Fruit fly (Drosophila melanogaster) whole organism, prepupa: ENCODE measurements around the gene CG10713.
A peak's percentile ranks its signal among the peaks of the same experiment; 100 is the strongest.

Source experiments
- Blimp-1 ChIP-seq: fragments of 200-800 bp; sonication (Bioruptor generic); optimal IDR thresholded peaks from 3 replicates; lab custom pipeline; 2017; ENCODE audit warnings: missing biosample characterization, missing genetic modification characterization, mild to moderate bottlenecking, moderate library complexity, missing genetic modification reagents
- CG15336 ChIP-seq: fragments of 200-800 bp; sonication (Bioruptor generic); IDR thresholded peaks from 2 replicates; pipeline ENCODE4 v1.3.6; 2022; ENCODE audit warnings: missing biosample characterization, missing genetic modification characterization
- CG1621 ChIP-seq: fragments of 200-800 bp; sonication (Bioruptor generic); optimal IDR thresholded peaks from 3 replicates; lab custom pipeline; 2018; ENCODE audit warnings: missing biosample characterization, mild to moderate bottlenecking, missing genetic modification characterization
- Eip93F ChIP-seq: fragments of 200-800 bp; sonication (Bioruptor generic); optimal IDR thresholded peaks from 2 replicates; lab custom pipeline; 2016; ENCODE audit warnings: missing biosample characterization, mild to moderate bottlenecking, missing genetic modification characterization
- Ets21C ChIP-seq: fragments of 200-800 bp; sonication (Bioruptor generic); optimal IDR thresholded peaks from 3 replicates; lab custom pipeline; 2016; ENCODE audit warnings: missing biosample characterization, missing genetic modification characterization
- Hr38 ChIP-seq: sonication (Bioruptor generic); optimal IDR thresholded peaks from 2 replicates; lab custom pipeline; 2016; ENCODE audit warnings: missing biosample characterization, missing genetic modification characterization
- Lpt ChIP-seq: fragments of 200-800 bp; sonication (Bioruptor generic); optimal IDR thresholded peaks from 3 replicates; lab custom pipeline; 2016; ENCODE audit warnings: missing biosample characterization, missing genetic modification characterization
- OdsH ChIP-seq: fragments of 200-800 bp; sonication (Bioruptor generic); optimal IDR thresholded peaks from 3 replicates; lab custom pipeline; 2016; ENCODE audit warnings: missing biosample characterization, missing genetic modification characterization
- Sox14 ChIP-seq: fragments of 200-800 bp; sonication (Bioruptor generic); optimal IDR thresholded peaks from 3 replicates; lab custom pipeline; 2016; ENCODE audit warnings: missing biosample characterization, missing genetic modification characterization
- net ChIP-seq: fragments of 200-800 bp; sonication (Bioruptor generic); optimal IDR thresholded peaks from 3 replicates; lab custom pipeline; 2016; ENCODE audit warnings: missing biosample characterization, missing genetic modification characterization
- svp ChIP-seq: fragments of 200-800 bp; sonication (Bioruptor generic); peaks from one replicate; lab custom pipeline; 2016; ENCODE audit warnings: missing biosample characterization, missing genetic modification characterization

DNA sequence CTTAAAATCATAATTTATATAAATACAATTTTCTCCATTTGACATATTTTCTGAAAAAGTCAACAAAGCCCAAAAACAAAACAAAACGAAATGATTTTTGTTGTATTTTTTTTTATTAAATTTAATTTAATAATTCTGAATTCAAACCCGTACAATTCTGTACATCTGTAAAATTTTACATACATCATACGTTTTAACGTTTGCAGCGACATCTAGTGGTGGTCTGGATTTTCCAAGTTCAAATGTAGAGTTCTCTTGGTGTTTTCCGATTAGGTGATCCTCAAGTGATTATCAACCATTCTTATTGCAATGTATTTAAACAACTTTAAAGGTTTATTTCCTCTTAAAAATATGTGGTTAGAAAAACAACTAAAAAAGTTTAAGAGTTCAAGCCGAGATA lies 24.0 kb downstream of the CG10713 start:
- no peak for TF ChIP-seq Sox14
- no peak for TF ChIP-seq OdsH
- TF ChIP-seq Lpt (GFP tag; lab: Kevin White, UChicago): no peak
- TF ChIP-seq net: no peak
- no peak for TF ChIP-seq Hr38 (GFP tag; lab: Kevin White, UChicago)
- no peak for TF ChIP-seq CG15336 (GFP tag; lab: Robert Waterston, UW)
- TF ChIP-seq CG1621: peak; percentile 100
- no peak for TF ChIP-seq Eip93F
- no peak for TF ChIP-seq Ets21C (GFP tag; lab: Kevin White, UChicago)
- no peak for TF ChIP-seq Blimp-1 (GFP tag; lab: Kevin White, UChicago)
- TF ChIP-seq svp (GFP tag; lab: Kevin White, UChicago): no peak
